Worm (Caenorhabditis elegans): ENCODE data around the gene R74.7.
A peak's percentile ranks its signal among the peaks of the same experiment; 100 is the strongest.

The R74.7 gene

ce11 chrIII:4176109-4176596, 28.1 kb upstream of the R74.7 start, which contains the start of the genes hrde-1 and C16C10.13:
TSS of gene hrde-1 (minus strand) at chrIII:4176159.
TSS of gene C16C10.13 (plus strand) at chrIII:4176440.
- no peak for TF ChIP-seq pax-3 (tag; optimal IDR thresholded peaks at IDR 0.05)
- peak in 1 of 2 experiments; percentile 58 for TF ChIP-seq efl-1 (optimal IDR thresholded peaks at IDR 0.05)
- no peak for TF ChIP-seq efl-1 (GFP tag; optimal IDR thresholded peaks at IDR 0.05 in 1 of 2)

DNA sequence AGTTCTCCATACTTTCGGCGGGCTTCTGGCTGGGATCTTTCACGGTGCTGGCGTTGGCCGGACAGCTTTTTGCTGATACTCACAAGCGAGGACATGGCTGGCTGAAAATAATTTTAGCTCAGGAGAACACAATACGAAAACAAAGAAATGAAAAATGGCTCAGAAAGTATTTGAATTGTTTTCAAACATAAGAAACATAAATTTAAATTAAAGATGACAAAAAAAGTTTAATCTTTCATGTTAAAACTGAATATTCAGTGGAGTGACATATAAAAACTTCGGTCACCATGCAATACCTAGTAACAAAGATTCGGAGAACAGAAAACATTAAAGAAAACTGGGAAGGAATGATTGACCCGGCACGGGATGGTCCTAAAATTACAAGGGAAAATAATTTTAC, 25.7 kb upstream of the R74.7 start, which contains the start of gene C16C10.2:
C16C10.2 (minus strand) TSS at position 101 of the 400 bp plus-strand sequence.
- TF ChIP-seq egl-13 (tag; optimal IDR thresholded peaks at IDR 0.05) (no peak), unc-98 (GFP tag; IDR thresholded peaks at IDR 0.05) (no peak), Y116A8C.19 (tag; optimal IDR thresholded peaks at IDR 0.05; ENCODE audit: borderline replicate concordance) (no peak), hlh-4 (tag; optimal IDR thresholded peaks at IDR 0.05) (no peak), nhr-19 (GFP tag; conservative IDR thresholded peaks at IDR 0.05) (no peak), ceh-63 (GFP tag; optimal IDR thresholded peaks at IDR 0.05) (no peak), efl-3 (GFP tag; optimal IDR thresholded peaks at IDR 0.05) (no peak), lir-3 (tag; optimal IDR thresholded peaks at IDR 0.05; ENCODE audit: poor library complexity) (no peak), C34B4.2 (tag; optimal IDR thresholded peaks at IDR 0.05) (no peak), dpl-1 (GFP tag; optimal IDR thresholded peaks at IDR 0.05) (no peak), unc-86 (tag; optimal IDR thresholded peaks at IDR 0.05) (no peak), ztf-4 (tag; optimal IDR thresholded peaks at IDR 0.05) (no peak), nhr-20 (tag; optimal IDR thresholded peaks at IDR 0.05) (no peak), snu-23 (GFP tag; optimal IDR thresholded peaks at IDR 0.05) (no peak), ceh-8 (GFP tag; optimal IDR thresholded peaks at IDR 0.05) (no peak), isw-1 (GFP tag; IDR thresholded peaks at IDR 0.05) (no peak), pax-3 (tag; optimal IDR thresholded peaks at IDR 0.05) (no peak)

DNA sequence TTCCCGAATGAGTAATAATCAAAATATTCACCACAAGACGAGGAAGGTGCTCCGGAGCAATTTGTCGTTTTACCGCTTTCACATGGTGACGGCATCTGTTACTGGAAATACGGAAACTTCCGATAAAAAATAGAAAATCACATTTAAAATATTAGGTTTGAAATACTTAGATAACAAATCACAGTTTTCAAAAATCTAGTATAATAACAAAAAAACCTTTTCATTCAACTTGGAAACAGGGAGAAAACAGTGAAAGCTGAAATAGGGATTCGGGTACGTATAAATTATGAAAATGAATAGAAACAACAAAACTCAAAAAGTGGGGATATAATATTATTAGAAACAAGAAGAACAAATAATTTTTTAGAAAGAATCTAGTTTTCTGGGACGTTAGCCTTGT, 22.9 kb upstream of the R74.7 start, which contains the start of gene C16C10.1:
C16C10.1 (minus strand) TSS at position 101 of the 400 bp plus-strand sequence.
- TF ChIP-seq C04F5.9 (tag; optimal IDR thresholded peaks at IDR 0.05) (no peak), lin-15B (tag; optimal IDR thresholded peaks at IDR 0.05) (no peak), lir-3 (tag; optimal IDR thresholded peaks at IDR 0.05; ENCODE audit: poor library complexity) (no peak), nhr-11 (tag; optimal IDR thresholded peaks at IDR 0.05) (no peak), snu-23 (GFP tag; optimal IDR thresholded peaks at IDR 0.05) (no peak), hpl-2 (GFP tag; optimal IDR thresholded peaks at IDR 0.05) (no peak), rnt-1 (tag; optimal IDR thresholded peaks at IDR 0.05) (no peak), nhr-20 (tag; optimal IDR thresholded peaks at IDR 0.05) (no peak), tlp-1 (tag; optimal IDR thresholded peaks at IDR 0.05) (no peak), sptf-1 (tag; optimal IDR thresholded peaks at IDR 0.05) (no peak)

ce11 chrIII:4186751-4187309, 17.4 kb upstream of the R74.7 start, which contains the start of gene lars-1:
TSS of gene lars-1 (minus strand) at chrIII:4186801.
- TF ChIP-seq nhr-19 (GFP tag; conservative IDR thresholded peaks at IDR 0.05) (no peak), blmp-1 (tag; optimal IDR thresholded peaks at IDR 0.05) (peak; percentile 32), nhr-11 (tag; optimal IDR thresholded peaks at IDR 0.05) (no peak), pag-3 (tag; optimal IDR thresholded peaks at IDR 0.05; ENCODE audit: borderline replicate concordance, insufficient read depth) (peak; percentile 94), dpl-1 (GFP tag; optimal IDR thresholded peaks at IDR 0.05) (peak in 1 of 3 experiments; percentile 10), sup-37 (GFP tag; optimal IDR thresholded peaks at IDR 0.05) (no peak), lin-14 (GFP tag; optimal IDR thresholded peaks at IDR 0.05) (no peak), mab-9 (GFP tag; IDR thresholded peaks at IDR 0.05) (no peak), ama-1 (optimal IDR thresholded peaks at IDR 0.05) (no peak), lir-3 (tag; optimal IDR thresholded peaks at IDR 0.05; ENCODE audit: poor library complexity) (peak; percentile 15), lin-15B (tag; optimal IDR thresholded peaks at IDR 0.05) (no peak), zag-1 (tag; optimal IDR thresholded peaks at IDR 0.05) (no peak), nhr-84 (tag; optimal IDR thresholded peaks at IDR 0.05) (no peak), lsy-2 (tag; optimal IDR thresholded peaks at IDR 0.05) (peak in 1 of 2 experiments; percentile 29), ceh-63 (GFP tag; optimal IDR thresholded peaks at IDR 0.05) (no peak), hpl-2 (GFP tag; optimal IDR thresholded peaks at IDR 0.05) (no peak), lin-13 (GFP tag; optimal IDR thresholded peaks at IDR 0.05) (no peak), isw-1 (GFP tag; IDR thresholded peaks at IDR 0.05) (no peak), rnt-1 (tag; optimal IDR thresholded peaks at IDR 0.05) (peak; percentile 15), nhr-20 (tag; optimal IDR thresholded peaks at IDR 0.05) (no peak), elt-3 (tag; optimal IDR thresholded peaks at IDR 0.05) (no peak), efl-1 (optimal IDR thresholded peaks at IDR 0.05) (no peak), efl-1 (GFP tag; optimal IDR thresholded peaks at IDR 0.05 in 1 of 2) (peak in 1 of 2 experiments; percentile 81), C04F5.9 (tag; optimal IDR thresholded peaks at IDR 0.05) (no peak), ceh-90 (tag; optimal IDR thresholded peaks at IDR 0.05) (no peak), unc-130 (tag; optimal IDR thresholded peaks at IDR 0.05) (no peak), mdl-1 (tag; optimal IDR thresholded peaks at IDR 0.05) (no peak), F16B12.6 (tag; optimal IDR thresholded peaks at IDR 0.05) (no peak), C34B4.2 (tag; optimal IDR thresholded peaks at IDR 0.05) (no peak), zip-4 (GFP tag; optimal IDR thresholded peaks at IDR 0.05) (no peak), egl-27 (tag; optimal IDR thresholded peaks at IDR 0.05) (no peak)

Data from whole organism, L1 larva.